Fruit fly (Drosophila melanogaster) whole organism, embryonic: ENCODE results near the gene CkIIbeta.
A peak's percentile ranks its signal among the peaks of the same experiment; 100 is the strongest.

ENCODE experiments used
- Atf-2 ChIP-seq: fragments of 200-800 bp; sonication (Bioruptor generic); optimal IDR thresholded peaks from 2 replicates; lab custom pipeline; 2016; ENCODE audit warnings: missing biosample characterization, missing genetic modification characterization
- B-H1 ChIP-seq: fragments of 200-800 bp; sonication (Bioruptor generic); IDR thresholded peaks from 3 replicates; pipeline ENCODE4 v1.3.6; 2022; ENCODE audit warnings: missing biosample characterization, missing genetic modification characterization
- B-H2 ChIP-seq: fragments of 200-800 bp; sonication (Bioruptor generic); optimal IDR thresholded peaks from 2 replicates; lab custom pipeline; 2018; ENCODE audit warnings: missing biosample characterization, mild to moderate bottlenecking, missing genetic modification characterization
- BEAF-32 ChIP-seq: fragments of 200-800 bp; sonication (Bioruptor generic); optimal IDR thresholded peaks from 3 replicates; lab custom pipeline; 2017; ENCODE audit warnings: missing biosample characterization, missing genetic modification characterization, mild to moderate bottlenecking, moderate library complexity, missing genetic modification reagents
- CG10147 ChIP-seq: fragments of 200-800 bp; sonication (Bioruptor generic); optimal IDR thresholded peaks from 2 replicates; lab custom pipeline; 2019; ENCODE audit warnings: missing biosample characterization, mild to moderate bottlenecking, missing genetic modification characterization, moderate library complexity
- CG1024 ChIP-seq: fragments of 200-800 bp; sonication (Bioruptor generic); IDR thresholded peaks from 2 replicates; pipeline ENCODE4 v1.3.6; 2022; ENCODE audit warnings: missing biosample characterization, missing genetic modification characterization
- CG10274 ChIP-seq: fragments of 200-800 bp; sonication (Bioruptor generic); optimal IDR thresholded peaks from 3 replicates; lab custom pipeline; 2017; ENCODE audit warnings: missing biosample characterization, mild to moderate bottlenecking, missing genetic modification characterization
- CG10959 ChIP-seq: fragments of 200-800 bp; sonication (Bioruptor generic); IDR thresholded peaks from 2 replicates; pipeline ENCODE4 v1.3.6; 2022; ENCODE audit warnings: missing biosample characterization, missing genetic modification characterization
- CG11093 ChIP-seq: fragments of 200-800 bp; sonication (Bioruptor generic); IDR thresholded peaks from 3 replicates; pipeline ENCODE4 v1.3.6; 2022; ENCODE audit warnings: missing biosample characterization, missing genetic modification characterization
- CG12104 ChIP-seq: fragments of 200-800 bp; sonication (Bioruptor generic); optimal IDR thresholded peaks from 3 replicates; lab custom pipeline; 2016; ENCODE audit warnings: missing biosample characterization, missing genetic modification characterization
- CG12236 ChIP-seq: fragments of 200-800 bp; sonication (Bioruptor generic); optimal IDR thresholded peaks from 2 replicates; lab custom pipeline; 2016; ENCODE audit warnings: missing biosample characterization, missing genetic modification characterization
- CG12391 ChIP-seq: fragments of 200-800 bp; sonication (Bioruptor generic); optimal IDR thresholded peaks from 3 replicates; lab custom pipeline; 2018; ENCODE audit warnings: missing biosample characterization, mild to moderate bottlenecking, missing genetic modification characterization, moderate library complexity
- CG14710 ChIP-seq: fragments of 200-800 bp; sonication (Bioruptor generic); optimal IDR thresholded peaks from 3 replicates; lab custom pipeline; 2019; ENCODE audit warnings: missing biosample characterization, mild to moderate bottlenecking, missing genetic modification characterization, moderate library complexity
- CG15696 ChIP-seq: fragments of 200-800 bp; sonication (Bioruptor generic); optimal IDR thresholded peaks from 2 replicates; lab custom pipeline; 2019; ENCODE audit warnings: missing biosample characterization, mild to moderate bottlenecking, missing genetic modification characterization, moderate library complexity
- CG17186 ChIP-seq: fragments of 200-800 bp; sonication (Bioruptor generic); optimal IDR thresholded peaks from 3 replicates; lab custom pipeline; 2017; ENCODE audit warnings: missing biosample characterization, missing genetic modification reagents, missing genetic modification characterization
- CG1832 ChIP-seq: fragments of 200-800 bp; sonication (Bioruptor generic); optimal IDR thresholded peaks from 2 replicates; lab custom pipeline; 2017; ENCODE audit warnings: missing biosample characterization, mild to moderate bottlenecking, missing genetic modification characterization, inconsistent platforms
- CG18599 ChIP-seq: fragments of 200-800 bp; sonication (Bioruptor generic); optimal IDR thresholded peaks from 3 replicates; lab custom pipeline; 2017; ENCODE audit warnings: missing biosample characterization, missing genetic modification characterization, mild to moderate bottlenecking, moderate library complexity, missing genetic modification reagents
- CG2889 ChIP-seq: fragments of 200-800 bp; sonication (Bioruptor generic); IDR thresholded peaks from 3 replicates; pipeline ENCODE4 v1.3.6; 2022; ENCODE audit warnings: missing biosample characterization, missing genetic modification characterization
- CG32772 ChIP-seq: fragments of 200-800 bp; sonication (Bioruptor generic); IDR thresholded peaks from 2 replicates; pipeline ENCODE4 v1.3.6; 2022; ENCODE audit warnings: missing biosample characterization, missing genetic modification characterization
- CG7786 ChIP-seq: fragments of 200-800 bp; sonication (Bioruptor generic); optimal IDR thresholded peaks from 2 replicates; lab custom pipeline; 2016; ENCODE audit warnings: missing biosample characterization, missing genetic modification characterization
- CG7963 ChIP-seq: fragments of 200-800 bp; sonication (Bioruptor generic); IDR thresholded peaks from 3 replicates; pipeline ENCODE4 v1.3.6; 2022; ENCODE audit warnings: missing biosample characterization, missing genetic modification characterization; ENCODE audit not compliant: partially characterized antibody
- CG8944 ChIP-seq: fragments of 200-800 bp; sonication (Bioruptor generic); optimal IDR thresholded peaks from 3 replicates; lab custom pipeline; 2016; ENCODE audit warnings: missing biosample characterization, missing genetic modification characterization
- CG9876 ChIP-seq: fragments of 200-800 bp; sonication (Bioruptor generic); optimal IDR thresholded peaks from 2 replicates; lab custom pipeline; 2016; ENCODE audit warnings: missing biosample characterization, missing genetic modification characterization
- Doc3 ChIP-seq: fragments of 200-800 bp; sonication (Bioruptor generic); IDR thresholded peaks from 3 replicates; pipeline ENCODE4 v1.3.6; 2022; ENCODE audit warnings: missing biosample characterization, missing genetic modification characterization; ENCODE audit not compliant: partially characterized antibody
- Dref ChIP-seq: fragments of 200-800 bp; sonication (Bioruptor generic); IDR thresholded peaks from 2 replicates; pipeline ENCODE4 v1.3.6; 2022; ENCODE audit warnings: missing biosample characterization, missing genetic modification characterization
- Ets65A ChIP-seq: fragments of 200-800 bp; sonication (Bioruptor generic); peaks from one replicate; lab custom pipeline; 2016; ENCODE audit warnings: missing biosample characterization, missing genetic modification characterization
- Hr51 ChIP-seq, 2 experiments: fragments of 200-800 bp; sonication (Bioruptor generic); optimal IDR thresholded peaks; 2 replicates in 1 of 2; 3 replicates in 1 of 2; lab custom pipeline; 2016 to 2018; ENCODE audit warnings: missing biosample characterization in 2 of 2, missing genetic modification characterization in 2 of 2, mild to moderate bottlenecking in 1 of 2, moderate library complexity in 1 of 2
- MTF-1 ChIP-seq: fragments of 200-800 bp; sonication (Bioruptor generic); optimal IDR thresholded peaks from 2 replicates; lab custom pipeline; 2018; ENCODE audit warnings: missing biosample characterization, mild to moderate bottlenecking, missing genetic modification characterization, borderline replicate concordance
- Med ChIP-seq: fragments of 200-800 bp; sonication (Bioruptor generic); peaks from one replicate; lab custom pipeline; 2016; ENCODE audit warnings: missing biosample characterization, missing genetic modification characterization, mild to moderate bottlenecking, inconsistent platforms, moderate library complexity
- Mrtf ChIP-seq: fragments of 200-800 bp; sonication (Bioruptor generic); IDR thresholded peaks from 3 replicates; pipeline ENCODE4 v1.3.6; 2022; ENCODE audit warnings: missing biosample characterization, missing genetic modification characterization
- Oaz ChIP-seq: fragments of 200-800 bp; sonication (Bioruptor generic); IDR thresholded peaks from 2 replicates; pipeline ENCODE4 v1.3.6; 2022; ENCODE audit warnings: missing biosample characterization, missing genetic modification characterization
- Sox100B ChIP-seq: fragments of 200-800 bp; sonication (Bioruptor generic); optimal IDR thresholded peaks from 3 replicates; lab custom pipeline; 2018; ENCODE audit warnings: missing biosample characterization, mild to moderate bottlenecking, missing genetic modification characterization
- Sox102F ChIP-seq: fragments of 200-800 bp; sonication (Bioruptor generic); optimal IDR thresholded peaks from 2 replicates; lab custom pipeline; 2018; ENCODE audit warnings: missing biosample characterization, mild to moderate bottlenecking, missing genetic modification characterization, moderate library complexity
- Taf1 ChIP-seq: fragments of 200-800 bp; sonication (Bioruptor generic); IDR thresholded peaks from 2 replicates; pipeline ENCODE4 v1.3.6; 2022; ENCODE audit warnings: missing biosample characterization, missing genetic modification characterization
- Tbp ChIP-seq: fragments of >200 bp; optimal IDR thresholded peaks from 2 replicates; lab custom pipeline; 2018; ENCODE audit warnings: missing biosample characterization, missing genetic modification characterization
- cas ChIP-seq: fragments of 200-800 bp; sonication (Bioruptor generic); IDR thresholded peaks from 2 replicates; pipeline ENCODE4 v1.3.6; 2022; ENCODE audit warnings: missing biosample characterization, missing genetic modification characterization
- fd102C ChIP-seq: fragments of 200-800 bp; sonication (Bioruptor generic); optimal IDR thresholded peaks from 2 replicates; lab custom pipeline; 2018; ENCODE audit warnings: missing biosample characterization, mild to moderate bottlenecking, missing genetic modification characterization, moderate library complexity
- fru ChIP-seq: fragments of >200 bp; optimal IDR thresholded peaks from 2 replicates; lab custom pipeline; 2017
- h ChIP-seq: fragments of >200 bp; optimal IDR thresholded peaks from 2 replicates; lab custom pipeline; 2017
- ind ChIP-seq: fragments of 200-800 bp; sonication (Bioruptor generic); optimal IDR thresholded peaks from 3 replicates; lab custom pipeline; 2016; ENCODE audit warnings: missing biosample characterization, missing genetic modification characterization
- klu ChIP-seq: fragments of 200-800 bp; sonication (Bioruptor generic); IDR thresholded peaks from 2 replicates; pipeline ENCODE4 v1.3.6; 2022; ENCODE audit warnings: missing biosample characterization, missing genetic modification characterization
- maf-S ChIP-seq: fragments of 200-800 bp; sonication (Bioruptor generic); optimal IDR thresholded peaks from 2 replicates; lab custom pipeline; 2016; ENCODE audit warnings: missing biosample characterization, missing genetic modification characterization
- pan ChIP-seq, 4 experiments: fragments of >200 bp in 3 of 4; fragments of 200-800 bp in 1 of 4; sonication (Bioruptor generic) in 1 of 4; optimal IDR thresholded peaks in 3 of 4; IDR thresholded peaks in 1 of 4; 2 replicates each; pipeline versions ENCODE4 v1.3.6 to Lab custom; 2017 to 2022; ENCODE audit warnings: missing biosample characterization in 2 of 4, missing genetic modification characterization in 2 of 4, mixed read lengths in 1 of 4
- pho ChIP-seq: fragments of 200-800 bp; sonication (Bioruptor generic); optimal IDR thresholded peaks from 2 replicates; lab custom pipeline; 2016; ENCODE audit warnings: missing biosample characterization, missing genetic modification characterization
- run ChIP-seq: fragments of 200-800 bp; sonication (Bioruptor generic); optimal IDR thresholded peaks from 3 replicates; lab custom pipeline; 2018; ENCODE audit warnings: missing biosample characterization, mild to moderate bottlenecking, missing genetic modification characterization
- salm ChIP-seq: fragments of 200-800 bp; sonication (Bioruptor generic); optimal IDR thresholded peaks from 2 replicates; lab custom pipeline; 2018; ENCODE audit warnings: missing biosample characterization, mild to moderate bottlenecking, missing genetic modification characterization
- shn ChIP-seq: fragments of 200-800 bp; sonication (Bioruptor generic); optimal IDR thresholded peaks from 3 replicates; lab custom pipeline; 2016; ENCODE audit warnings: missing biosample characterization, missing genetic modification characterization
- tin ChIP-seq: fragments of 200-800 bp; sonication (Bioruptor generic); optimal IDR thresholded peaks from 3 replicates; lab custom pipeline; 2016; ENCODE audit warnings: missing biosample characterization, missing genetic modification characterization
- trem ChIP-seq: fragments of 200-800 bp; optimal IDR thresholded peaks from 3 replicates; lab custom pipeline; 2019; ENCODE audit warnings: missing biosample characterization, mild to moderate bottlenecking, missing genetic modification characterization, moderate library complexity

CkIIbeta gene

DNA sequence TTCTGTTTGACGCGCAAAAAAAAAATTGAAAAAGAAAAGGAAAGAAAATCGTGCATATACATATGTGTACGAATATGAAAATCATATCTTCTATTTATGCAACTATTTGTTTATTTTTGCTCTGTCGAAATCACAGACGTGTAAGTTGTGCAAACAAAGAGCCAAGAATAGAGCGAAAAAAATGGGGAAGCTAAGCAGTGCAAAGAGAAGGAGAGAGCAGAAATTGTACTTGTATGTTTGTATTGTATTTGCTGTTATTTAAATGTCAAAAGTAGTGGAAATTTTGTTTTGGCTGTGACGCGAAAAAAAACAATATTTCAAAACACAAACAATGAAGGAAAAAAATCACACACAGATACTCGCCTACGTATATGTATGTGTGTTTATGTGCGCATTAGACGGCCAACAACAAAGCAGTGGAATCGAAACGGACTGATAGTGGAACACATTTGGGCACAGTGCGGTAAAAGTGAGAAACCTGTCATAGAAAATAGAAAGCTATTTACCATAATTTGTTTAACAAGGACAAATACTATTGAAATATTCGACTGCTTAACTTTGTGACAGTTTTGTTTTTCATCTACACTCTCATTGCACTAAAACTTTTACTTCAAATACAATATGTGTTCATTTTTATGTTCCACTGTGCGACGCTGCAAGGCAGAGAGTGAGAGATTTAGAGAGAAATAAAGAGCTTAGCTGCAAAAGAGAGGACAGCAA lies 25.9 kb downstream of the CkIIbeta start (continued):
- TF ChIP-seq B-H1 (GFP tag; lab: Robert Waterston, UW) (peak; percentile 93), CG18599 (peak; percentile 96), Taf1 (peak; percentile 89), klu (GFP tag; lab: Robert Waterston, UW) (peak; percentile 82), CG10147 (peak; percentile 77), CG12391 (tag; lab: Kevin White, UChicago) (peak; percentile 96), CG7786 (GFP tag; lab: Kevin White, UChicago) (peak; percentile 96), CG2889 (GFP tag; lab: Robert Waterston, UW) (peak; percentile 90), CG8944 (peak; percentile 94), Sox102F (peak; percentile 97), CG15696 (tag; lab: Kevin White, UChicago) (peak; percentile 86), CG11093 (GFP tag; lab: Robert Waterston, UW) (peak; percentile 86), CG32772 (peak; percentile 92), trem (tag; lab: Kevin White, UChicago) (peak; percentile 92), CG9876 (peak; percentile 84), CG14710 (tag; lab: Kevin White, UChicago) (peak; percentile 91), Mrtf (GFP tag; lab: Robert Waterston, UW) (peak; percentile 90), CG12104 (GFP tag; lab: Kevin White, UChicago) (peak; percentile 82), CG1024 (GFP tag; lab: Robert Waterston, UW) (peak; percentile 88), h (lab: Kevin White, UChicago) (no peak), pho (GFP tag; lab: Kevin White, UChicago) (peak; percentile 93), Oaz (GFP tag; lab: Robert Waterston, UW) (peak; percentile 91), Med (GFP tag; lab: Kevin White, UChicago) (peak; percentile 99), CG17186 (GFP tag; lab: Kevin White, UChicago) (peak; percentile 70), fru (lab: Kevin White, UChicago) (no peak), Doc3 (GFP tag; lab: Robert Waterston, UW) (peak; percentile 37; the same call in 1 of the 3 replicates), CG10274 (GFP tag; lab: Kevin White, UChicago) (peak; percentile 76), CG7963 (GFP tag; lab: Robert Waterston, UW) (0 out of 3 replicates have a peak, but pooled peaks have one; percentile 19), Hr51 (GFP tag; optimal IDR thresholded peaks at IDR 0.05; lab: Kevin White, UChicago) (peak; percentile 92 to 97), shn (GFP tag; lab: Kevin White, UChicago) (peak; percentile 95), CG12236 (peak; percentile 93), MTF-1 (GFP tag; lab: Kevin White, UChicago) (peak; percentile 82), CG1832 (GFP tag; lab: Kevin White, UChicago) (no peak), tin (GFP tag; lab: Kevin White, UChicago) (peak; percentile 91), salm (tag; lab: Kevin White, UChicago) (peak; percentile 93), pan (optimal IDR thresholded peaks at IDR 0.05; lab: Kevin White, UChicago) (no peak), pan (GFP tag; optimal IDR thresholded peaks at IDR 0.05 in 1 of 2, IDR thresholded peaks at IDR 0.05 in 1 of 2) (peak in 1 of 2 experiments; percentile 97), BEAF-32 (GFP tag; lab: Kevin White, UChicago) (peak; percentile 1), fd102C (GFP tag; lab: Kevin White, UChicago) (peak; percentile 70), ind (GFP tag; lab: Kevin White, UChicago) (peak; percentile 94), maf-S (GFP tag; lab: Kevin White, UChicago) (peak; percentile 94), Ets65A (GFP tag; lab: Kevin White, UChicago) (peak; percentile 99), run (tag; lab: Kevin White, UChicago) (peak; percentile 88), Dref (GFP tag; lab: Robert Waterston, UW) (no peak), Tbp (no peak), B-H2 (GFP tag; lab: Kevin White, UChicago) (peak; percentile 69), Sox100B (GFP tag; lab: Kevin White, UChicago) (peak; percentile 91), CG10959 (peak; percentile 93), Atf-2 (GFP tag; lab: Kevin White, UChicago) (peak; percentile 96), cas (GFP tag; lab: Robert Waterston, UW) (peak; percentile 86)
